Worm (Caenorhabditis elegans): ENCODE measurements around the gene nlp-61.

- TF ChIP-seq him-1 (tag; optimal IDR thresholded peaks at IDR 0.05) (no peak), dao-5 (tag; optimal IDR thresholded peaks at IDR 0.05) (no peak), W03F9.2 (tag; optimal IDR thresholded peaks at IDR 0.05) (no peak)
These were observed at the start of gene nlp-61 for ce11 chrX:7627351-7627750.

All from whole organism, L4/young adult.